Fruit fly (Drosophila melanogaster): Measurements from ENCODE around the gene emei.

Gene emei

DNA sequence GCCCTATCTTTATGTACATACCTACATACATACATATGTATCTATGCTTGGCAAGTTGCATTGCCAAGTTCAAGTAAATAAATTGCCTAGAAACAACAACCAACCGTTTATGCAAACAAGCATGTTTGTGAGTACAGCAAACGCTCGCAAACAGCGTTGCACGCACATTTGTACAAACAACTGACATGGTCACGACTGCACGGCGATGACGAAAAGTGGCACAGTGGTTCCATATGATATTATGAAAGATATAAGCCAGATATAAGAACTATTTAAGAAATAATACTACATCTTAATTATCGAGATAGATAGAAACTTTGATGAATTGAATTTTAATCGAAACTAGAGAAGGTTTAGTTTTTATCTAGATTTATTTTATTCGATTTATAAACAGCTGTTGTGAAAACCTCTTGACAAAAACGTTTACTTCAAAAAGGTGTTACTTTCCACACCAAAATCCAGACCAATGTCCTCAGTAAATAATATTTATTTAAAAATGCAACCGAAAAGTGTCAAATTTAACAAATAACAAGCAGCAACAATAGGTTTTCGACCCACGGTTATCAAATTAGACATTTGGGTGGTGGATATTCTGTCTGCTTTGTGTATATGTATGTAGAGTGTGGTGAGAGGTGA is 19.6 kb upstream of the emei start (continued):
- TF ChIP-seq Dref (GFP tag; IDR thresholded peaks at IDR 0.05) (no peak), CG9876 (GFP tag; optimal IDR thresholded peaks at IDR 0.05) (peak; percentile 23), CG17912 (GFP tag; optimal IDR thresholded peaks at IDR 0.05) (no peak), CG32532 (GFP tag; IDR thresholded peaks at IDR 0.05) (peak; percentile 58; the same call in 1 of the 2 replicates), D (optimal IDR thresholded peaks at IDR 0.05) (no peak), D (GFP tag; optimal IDR thresholded peaks at IDR 0.05) (peak; percentile 87), ci (GFP tag; IDR thresholded peaks at IDR 0.05) (peak; percentile 88), fd3F (GFP tag; optimal IDR thresholded peaks at IDR 0.05) (peak; percentile 75), mam (GFP tag; optimal IDR thresholded peaks at IDR 0.05) (peak; percentile 71), CG10209 (GFP tag; optimal IDR thresholded peaks at IDR 0.05) (peak; percentile 92), CG8089 (GFP tag; optimal IDR thresholded peaks at IDR 0.05) (peak; percentile 69), klu (GFP tag; IDR thresholded peaks at IDR 0.05) (peak; percentile 73; the same call in 1 of the 2 replicates), CoRest (tag; optimal IDR thresholded peaks at IDR 0.05) (peak; percentile 95), Rfx (GFP tag; IDR thresholded peaks at IDR 0.05) (peak; percentile 58), Awh (GFP tag; IDR thresholded peaks at IDR 0.05) (peak; percentile 90), CG7928 (GFP tag; optimal IDR thresholded peaks at IDR 0.05) (peak; percentile 14), sens (GFP tag) (peak; percentile 99), trem (tag; optimal IDR thresholded peaks at IDR 0.05) (peak; percentile 49), sr (GFP tag; IDR thresholded peaks at IDR 0.05) (peak; percentile 74; the same call in 2 of the 3 replicates), CG14441 (GFP tag; IDR thresholded peaks at IDR 0.05) (peak; percentile 73; the same call in 1 of the 2 replicates), CG8924 (tag; optimal IDR thresholded peaks at IDR 0.05) (peak; percentile 97), CG2129 (GFP tag; IDR thresholded peaks at IDR 0.05; ENCODE audit: partially characterized antibody) (no peak), CG43689 (GFP tag; IDR thresholded peaks at IDR 0.05) (peak; percentile 25; the same call in 1 of the 2 replicates), CG2875 (GFP tag; optimal IDR thresholded peaks at IDR 0.05) (peak; percentile 90), CG7963 (GFP tag; IDR thresholded peaks at IDR 0.05; ENCODE audit: partially characterized antibody) (no peak), CG2120 (GFP tag; optimal IDR thresholded peaks at IDR 0.05) (peak; percentile 76), psq (GFP tag; optimal IDR thresholded peaks at IDR 0.05) (peak; percentile 75), chn (GFP tag; optimal IDR thresholded peaks at IDR 0.05) (peak; percentile 84), CG18011 (GFP tag; optimal IDR thresholded peaks at IDR 0.05) (peak; percentile 77), CG30403 (GFP tag; optimal IDR thresholded peaks at IDR 0.05) (peak; percentile 94), ato (GFP tag; IDR thresholded peaks at IDR 0.05; ENCODE audit: partially characterized antibody) (no peak), cad (GFP tag; optimal IDR thresholded peaks at IDR 0.05) (no peak), CG13123 (GFP tag; optimal IDR thresholded peaks at IDR 0.05) (peak; percentile 75), hb (GFP tag; IDR thresholded peaks at IDR 0.05; ENCODE audit: partially characterized antibody) (no peak), fd64A (GFP tag; optimal IDR thresholded peaks at IDR 0.05) (peak; percentile 45), corto (GFP tag; optimal IDR thresholded peaks at IDR 0.05) (peak; percentile 49), CG5245 (GFP tag; optimal IDR thresholded peaks at IDR 0.05) (peak; percentile 68), dmrt11E (tag; optimal IDR thresholded peaks at IDR 0.05) (peak; percentile 89), jing (GFP tag; optimal IDR thresholded peaks at IDR 0.05) (peak; percentile 79), CG1233 (GFP tag; optimal IDR thresholded peaks at IDR 0.05) (peak; percentile 85), wek (GFP tag; optimal IDR thresholded peaks at IDR 0.05) (peak; percentile 78), Oaz (GFP tag; IDR thresholded peaks at IDR 0.05) (peak; percentile 43; the same call in 1 of the 2 replicates), BEAF-32 (GFP tag; optimal IDR thresholded peaks at IDR 0.05) (no peak), Hsf (GFP tag; optimal IDR thresholded peaks at IDR 0.05) (peak; percentile 93), ssp (GFP tag; IDR thresholded peaks at IDR 0.05) (peak; percentile 68), Hey (tag; optimal IDR thresholded peaks at IDR 0.05) (peak; percentile 20), ken (GFP tag; IDR thresholded peaks at IDR 0.05) (no peak), Poxn (GFP tag; IDR thresholded peaks at IDR 0.05) (no peak), CG15011 (GFP tag; optimal IDR thresholded peaks at IDR 0.05) (peak; percentile 67), tna (GFP tag; IDR thresholded peaks at IDR 0.05; ENCODE audit: partially characterized antibody) (no peak)
